Worm (Caenorhabditis elegans): ENCODE data around the gene gmeb-3.

The gmeb-3 gene

DNA sequence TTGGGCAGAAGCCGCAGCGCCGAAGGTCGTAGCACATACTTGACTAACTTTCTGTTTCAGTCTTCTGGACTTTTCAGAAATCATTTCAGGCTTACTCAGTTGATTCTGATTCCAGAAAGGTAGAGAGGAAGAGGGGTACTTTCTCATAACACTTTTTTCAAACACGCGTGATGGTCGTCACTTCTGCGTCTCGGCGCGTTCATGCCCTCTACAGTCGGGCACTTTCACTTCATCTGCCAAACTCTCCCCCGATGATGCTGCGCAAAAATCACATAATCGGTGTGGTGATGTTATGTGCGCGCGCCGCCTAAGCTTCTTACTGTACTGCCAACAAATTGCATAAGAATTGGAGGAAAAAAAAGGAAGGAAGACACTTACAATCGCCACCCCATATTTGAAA, 39.3 kb downstream of the gmeb-3 start (continued):
- TF ChIP-seq nhr-84 (tag; optimal IDR thresholded peaks at IDR 0.05): no peak
- no peak for TF ChIP-seq lin-35 (GFP tag; optimal IDR thresholded peaks at IDR 0.05)
- TF ChIP-seq lin-14 (GFP tag; optimal IDR thresholded peaks at IDR 0.05): peak; percentile 50
- no peak for TF ChIP-seq nhr-77 (tag; optimal IDR thresholded peaks at IDR 0.05)
- no peak for TF ChIP-seq grh-1 (GFP tag; IDR thresholded peaks at IDR 0.05)
- no peak for TF ChIP-seq C04F5.9 (tag; optimal IDR thresholded peaks at IDR 0.05)
- TF ChIP-seq fkh-8 (tag; optimal IDR thresholded peaks at IDR 0.05): no peak

ce11 chrIII:3809008-3809407, 40.7 kb downstream of the gmeb-3 start, which contains the start of gene toh-1:
toh-1 (minus strand) TSS chrIII:3809030.
- TF ChIP-seq nhr-90 (tag; optimal IDR thresholded peaks at IDR 0.05; ENCODE audit: poor library complexity): peak; percentile 3
- TF ChIP-seq efl-1 (optimal IDR thresholded peaks at IDR 0.05): peak in 1 of 2 experiments; percentile 8
- TF ChIP-seq efl-1 (GFP tag; optimal IDR thresholded peaks at IDR 0.05 in 1 of 2): no peak
- TF ChIP-seq unc-62 (GFP tag; optimal IDR thresholded peaks at IDR 0.05): no peak
- no peak for TF ChIP-seq tlp-1 (tag; optimal IDR thresholded peaks at IDR 0.05)
- peak; percentile 47 for TF ChIP-seq snu-23 (GFP tag; optimal IDR thresholded peaks at IDR 0.05)
- TF ChIP-seq nhr-47 (tag; optimal IDR thresholded peaks at IDR 0.05): peak; percentile 6
- peak; percentile 36 for TF ChIP-seq nhr-71 (tag; optimal IDR thresholded peaks at IDR 0.05)
- TF ChIP-seq snpc-4 (tag; optimal IDR thresholded peaks at IDR 0.05): no peak
- peak; percentile 93 for TF ChIP-seq nhr-85 (tag)
- TF ChIP-seq lin-14 (GFP tag; optimal IDR thresholded peaks at IDR 0.05): peak; percentile 54
- TF ChIP-seq blmp-1 (tag; optimal IDR thresholded peaks at IDR 0.05): peak; percentile 61
- TF ChIP-seq mep-1 (tag; optimal IDR thresholded peaks at IDR 0.05): peak; percentile 18

DNA sequence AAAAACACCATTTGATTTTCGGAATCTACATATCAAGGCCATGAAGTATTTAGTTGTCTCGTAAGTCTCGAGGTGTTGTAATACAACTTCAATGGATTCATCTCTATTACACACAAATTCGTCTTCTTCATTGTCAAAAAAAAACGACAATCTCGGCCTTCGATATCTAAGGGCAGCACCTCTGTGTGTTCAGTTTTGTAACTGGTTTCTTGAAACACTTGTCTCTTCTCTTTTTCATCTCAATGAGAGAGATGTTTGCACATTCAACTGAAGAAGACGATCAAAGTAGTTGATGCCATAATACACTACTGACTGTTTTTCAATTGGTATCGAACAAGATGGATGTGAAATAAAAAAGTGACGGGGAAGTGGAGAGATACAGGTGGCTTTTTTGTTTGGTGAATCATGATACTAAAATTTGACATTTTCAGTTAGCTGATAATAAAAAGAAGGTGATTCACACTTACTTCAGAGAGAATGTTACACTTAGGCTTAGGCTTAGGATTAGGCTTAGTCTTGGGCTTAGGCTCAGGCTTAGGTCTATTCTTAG, 43.1 kb downstream of the gmeb-3 start:
- TF ChIP-seq nhr-85 (tag) (peak; percentile 92), blmp-1 (tag; optimal IDR thresholded peaks at IDR 0.05) (peak; percentile 10), C16A3.4 (tag; optimal IDR thresholded peaks at IDR 0.05) (no peak), ces-1 (GFP tag; optimal IDR thresholded peaks at IDR 0.05) (no peak), mep-1 (tag; optimal IDR thresholded peaks at IDR 0.05) (peak; percentile 9), unc-62 (GFP tag; optimal IDR thresholded peaks at IDR 0.05) (no peak), efl-3 (GFP tag; optimal IDR thresholded peaks at IDR 0.05) (no peak), ceh-88 (GFP tag; IDR thresholded peaks at IDR 0.05) (no peak), unc-86 (tag; optimal IDR thresholded peaks at IDR 0.05) (no peak), tbx-2 (tag; optimal IDR thresholded peaks at IDR 0.05) (no peak), grh-1 (GFP tag; IDR thresholded peaks at IDR 0.05) (0 out of 2 replicates have a peak, but pooled peaks have one; percentile 37), nhr-71 (tag; optimal IDR thresholded peaks at IDR 0.05) (peak; percentile 14), lsy-2 (tag; optimal IDR thresholded peaks at IDR 0.05) (peak in 1 of 2 experiments; percentile 23), unc-30 (tag; optimal IDR thresholded peaks at IDR 0.05) (no peak), nhr-47 (tag; optimal IDR thresholded peaks at IDR 0.05) (no peak), skn-1 (tag; optimal IDR thresholded peaks at IDR 0.05) (no peak), Y116A8C.19 (tag; optimal IDR thresholded peaks at IDR 0.05; ENCODE audit: borderline replicate concordance) (no peak), snu-23 (GFP tag; optimal IDR thresholded peaks at IDR 0.05) (peak; percentile 38), elt-2 (tag; optimal IDR thresholded peaks at IDR 0.05) (no peak), nhr-12 (tag; optimal IDR thresholded peaks at IDR 0.05) (no peak), pax-3 (tag; optimal IDR thresholded peaks at IDR 0.05) (no peak), ceh-82 (tag; optimal IDR thresholded peaks at IDR 0.05) (no peak), nhr-11 (tag; optimal IDR thresholded peaks at IDR 0.05) (no peak), mef-2 (tag; optimal IDR thresholded peaks at IDR 0.05) (no peak), fkh-10 (GFP tag; optimal IDR thresholded peaks at IDR 0.05) (no peak), lin-39 (tag; optimal IDR thresholded peaks at IDR 0.05) (no peak), sptf-1 (tag; optimal IDR thresholded peaks at IDR 0.05) (no peak), elt-3 (tag; optimal IDR thresholded peaks at IDR 0.05) (peak in 1 of 6 experiments; percentile 16), nhr-20 (tag; optimal IDR thresholded peaks at IDR 0.05) (peak; percentile 29), nhr-19 (GFP tag; conservative IDR thresholded peaks at IDR 0.05) (0 out of 2 replicates have a peak, but pooled peaks have one; percentile 4), nhr-76 (tag; optimal IDR thresholded peaks at IDR 0.05) (no peak), lin-14 (GFP tag; optimal IDR thresholded peaks at IDR 0.05) (peak; percentile 83), nhr-90 (tag; optimal IDR thresholded peaks at IDR 0.05; ENCODE audit: poor library complexity) (peak; percentile 2)
